Worm (Caenorhabditis elegans): ENCODE data around the gene rrf-3.

ce11 chrII:8130792-8131191 is 31.5 kb upstream of the rrf-3 start:
- TF ChIP-seq dve-1 (tag; optimal IDR thresholded peaks at IDR 0.05): no peak
- TF ChIP-seq ama-1 (optimal IDR thresholded peaks at IDR 0.05): no peak
- TF ChIP-seq tbx-2 (tag; optimal IDR thresholded peaks at IDR 0.05): no peak

Measured in whole organism, late embryonic.